Worm (Caenorhabditis elegans) whole organism, early embryonic: ENCODE results near the gene F31F7.2.

ENCODE experiments used
- ets-7 ChIP-seq: sonication (generic microtip); optimal IDR thresholded peaks from 2 replicates; lab custom pipeline; 2016; ENCODE audit warnings: missing genotype, missing genetic modification characterization, missing compliant biosample characterization
- flt-1 ChIP-seq: fragments of 200-800 bp; sonication (Bioruptor generic); IDR thresholded peaks from 2 replicates; pipeline ENCODE4 v1.3.6; 2022; ENCODE audit warnings: missing genetic modification characterization, missing compliant biosample characterization

DNA sequence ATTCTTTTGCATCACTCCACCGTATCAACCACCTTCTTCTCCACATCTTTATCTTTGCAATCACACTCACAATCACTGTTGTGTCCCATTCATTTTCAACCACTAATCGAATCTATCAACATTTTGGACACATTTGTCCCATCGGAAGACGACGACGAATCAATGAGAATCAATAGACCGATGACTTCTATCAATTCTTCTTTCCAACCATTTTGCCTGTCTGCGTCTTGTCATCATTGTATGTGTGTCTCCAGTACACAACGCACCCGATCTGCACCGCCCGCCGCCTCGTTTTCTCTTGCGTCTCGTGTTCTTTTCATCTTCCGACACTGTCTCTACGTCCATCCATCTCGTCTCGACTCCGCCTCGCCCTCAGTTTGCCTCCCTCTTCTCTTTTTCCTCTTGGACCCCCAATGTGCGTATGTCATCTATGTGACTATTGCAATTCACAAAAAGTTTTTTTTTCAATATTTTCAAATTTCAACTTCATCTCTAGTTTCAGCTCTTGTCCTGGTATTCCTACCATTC, 24.1 kb upstream of the F31F7.2 start, which contains the start of gene dmd-7:
- TF ChIP-seq ets-7 (tag; lab: Kevin White, UChicago) = no peak
- 0 out of 2 replicates have a peak, but pooled peaks have one; percentile 33 for TF ChIP-seq flt-1 (GFP tag; lab: Robert Waterston, UW)
